Fruit fly (Drosophila melanogaster) whole organism, prepupa: ENCODE results near the gene CG12065.

ENCODE experiments used
- Blimp-1 ChIP-seq: fragments of 200-800 bp; sonication (Bioruptor generic); optimal IDR thresholded peaks from 3 replicates; lab custom pipeline; 2017; ENCODE audit warnings: missing biosample characterization, missing genetic modification characterization, mild to moderate bottlenecking, moderate library complexity, missing genetic modification reagents
- CG10631 ChIP-seq: fragments of 200-800 bp; sonication (Bioruptor generic); optimal IDR thresholded peaks from 2 replicates; lab custom pipeline; 2016; ENCODE audit warnings: missing biosample characterization, missing genetic modification characterization
- CG10669 ChIP-seq: fragments of 200-800 bp; sonication (Bioruptor generic); optimal IDR thresholded peaks from 3 replicates; lab custom pipeline; 2018; ENCODE audit warnings: missing biosample characterization, mild to moderate bottlenecking, missing genetic modification characterization, moderate library complexity
- CG11294 ChIP-seq: fragments of 200-800 bp; sonication (Bioruptor generic); IDR thresholded peaks from 2 replicates; pipeline ENCODE4 v1.3.6; 2022; ENCODE audit warnings: missing biosample characterization, missing genetic modification characterization
- CG11762 ChIP-seq: fragments of 200-800 bp; sonication (Bioruptor generic); optimal IDR thresholded peaks from 3 replicates; lab custom pipeline; 2016; ENCODE audit warnings: missing biosample characterization, missing genetic modification characterization; ENCODE audit not compliant: insufficient read depth
- CG11902 ChIP-seq: fragments of 200-800 bp; sonication (Bioruptor generic); optimal IDR thresholded peaks from 3 replicates; lab custom pipeline; 2016; ENCODE audit warnings: missing biosample characterization, missing genetic modification characterization
- CG15336 ChIP-seq: fragments of 200-800 bp; sonication (Bioruptor generic); IDR thresholded peaks from 2 replicates; pipeline ENCODE4 v1.3.6; 2022; ENCODE audit warnings: missing biosample characterization, missing genetic modification characterization
- CG1621 ChIP-seq: fragments of 200-800 bp; sonication (Bioruptor generic); optimal IDR thresholded peaks from 3 replicates; lab custom pipeline; 2018; ENCODE audit warnings: missing biosample characterization, mild to moderate bottlenecking, missing genetic modification characterization
- CG3032 ChIP-seq: fragments of 200-800 bp; optimal IDR thresholded peaks from 2 replicates; lab custom pipeline; 2019; ENCODE audit warnings: missing biosample characterization, mild to moderate bottlenecking, missing genetic modification characterization, moderate library complexity
- CG31627 ChIP-seq: fragments of 200-800 bp; sonication (Bioruptor generic); optimal IDR thresholded peaks from 3 replicates; lab custom pipeline; 2016; ENCODE audit warnings: missing biosample characterization, missing genetic modification characterization
- CG32006 ChIP-seq: fragments of 200-800 bp; sonication (Bioruptor generic); optimal IDR thresholded peaks from 3 replicates; lab custom pipeline; 2017; ENCODE audit warnings: missing biosample characterization, mild to moderate bottlenecking, missing genetic modification characterization
- CG3919 ChIP-seq: fragments of 200-800 bp; sonication (Bioruptor generic); optimal IDR thresholded peaks from 3 replicates; lab custom pipeline; 2016; ENCODE audit warnings: missing biosample characterization, missing genetic modification characterization
- CG4318 ChIP-seq: fragments of 200-800 bp; sonication (Bioruptor generic); optimal IDR thresholded peaks from 3 replicates; lab custom pipeline; 2017; ENCODE audit warnings: missing biosample characterization, mild to moderate bottlenecking, missing genetic modification characterization
- CG6163 ChIP-seq: fragments of 200-800 bp; sonication (Bioruptor generic); IDR thresholded peaks from 3 replicates; pipeline ENCODE4 v1.3.6; 2022; ENCODE audit warnings: missing biosample characterization, missing genetic modification characterization
- CG6276 ChIP-seq: fragments of 200-800 bp; sonication (Bioruptor generic); optimal IDR thresholded peaks from 2 replicates; lab custom pipeline; 2017; ENCODE audit warnings: missing biosample characterization, mild to moderate bottlenecking, missing genetic modification characterization
- CG6792 ChIP-seq: fragments of 200-800 bp; sonication (Bioruptor generic); optimal IDR thresholded peaks from 3 replicates; lab custom pipeline; 2016; ENCODE audit warnings: missing biosample characterization, missing genetic modification characterization
- CG6808 ChIP-seq: fragments of 200-800 bp; sonication (Bioruptor generic); optimal IDR thresholded peaks from 3 replicates; lab custom pipeline; 2017; ENCODE audit warnings: missing biosample characterization, missing genetic modification characterization, mild to moderate bottlenecking, moderate library complexity, missing genetic modification reagents
- CG6854 ChIP-seq: fragments of 200-800 bp; sonication (Bioruptor generic); optimal IDR thresholded peaks from 2 replicates; lab custom pipeline; 2017; ENCODE audit warnings: missing biosample characterization, mild to moderate bottlenecking, missing genetic modification characterization
- CG7368 ChIP-seq: fragments of 200-800 bp; sonication (Bioruptor generic); optimal IDR thresholded peaks from 3 replicates; lab custom pipeline; 2016; ENCODE audit warnings: missing biosample characterization, missing genetic modification characterization
- CG8119 ChIP-seq: fragments of 200-800 bp; sonication (Bioruptor generic); IDR thresholded peaks from 3 replicates; pipeline ENCODE4 v1.3.6; 2022; ENCODE audit warnings: missing biosample characterization, missing genetic modification characterization
- CG8319 ChIP-seq: fragments of 200-800 bp; sonication (Bioruptor generic); optimal IDR thresholded peaks from 3 replicates; lab custom pipeline; 2016; ENCODE audit warnings: missing biosample characterization, missing genetic modification characterization
- CG8632 ChIP-seq: fragments of 200-800 bp; sonication (Bioruptor generic); optimal IDR thresholded peaks from 3 replicates; lab custom pipeline; 2016; ENCODE audit warnings: missing biosample characterization, missing genetic modification characterization
- CG9139 ChIP-seq: fragments of 200-800 bp; sonication (Bioruptor generic); optimal IDR thresholded peaks from 3 replicates; lab custom pipeline; 2017; ENCODE audit warnings: missing biosample characterization, mild to moderate bottlenecking, missing genetic modification characterization
- Eip75B ChIP-seq: fragments of 200-800 bp; sonication (Bioruptor generic); optimal IDR thresholded peaks from 3 replicates; lab custom pipeline; 2016; ENCODE audit warnings: missing biosample characterization, missing genetic modification characterization
- Eip93F ChIP-seq: fragments of 200-800 bp; sonication (Bioruptor generic); optimal IDR thresholded peaks from 2 replicates; lab custom pipeline; 2016; ENCODE audit warnings: missing biosample characterization, mild to moderate bottlenecking, missing genetic modification characterization
- Ets21C ChIP-seq: fragments of 200-800 bp; sonication (Bioruptor generic); optimal IDR thresholded peaks from 3 replicates; lab custom pipeline; 2016; ENCODE audit warnings: missing biosample characterization, missing genetic modification characterization
- Ets96B ChIP-seq: fragments of 200-800 bp; optimal IDR thresholded peaks from 2 replicates; lab custom pipeline; 2019; ENCODE audit warnings: missing biosample characterization, mild to moderate bottlenecking, missing genetic modification characterization, moderate library complexity
- Gug ChIP-seq: fragments of 200-800 bp; sonication (Bioruptor generic); IDR thresholded peaks from 2 replicates; pipeline ENCODE4 v1.3.6; 2022; ENCODE audit warnings: missing biosample characterization, missing genetic modification characterization
- Hr38 ChIP-seq: sonication (Bioruptor generic); optimal IDR thresholded peaks from 2 replicates; lab custom pipeline; 2016; ENCODE audit warnings: missing biosample characterization, missing genetic modification characterization
- Hr39 ChIP-seq: fragments of 200-800 bp; sonication (Bioruptor generic); optimal IDR thresholded peaks from 2 replicates; lab custom pipeline; 2016; ENCODE audit warnings: missing biosample characterization, missing genetic modification characterization
- Lpt ChIP-seq: fragments of 200-800 bp; sonication (Bioruptor generic); optimal IDR thresholded peaks from 3 replicates; lab custom pipeline; 2016; ENCODE audit warnings: missing biosample characterization, missing genetic modification characterization
- Met ChIP-seq: fragments of 200-800 bp; sonication (Bioruptor generic); optimal IDR thresholded peaks from 3 replicates; lab custom pipeline; 2016; ENCODE audit warnings: missing biosample characterization, missing genetic modification characterization
- OdsH ChIP-seq: fragments of 200-800 bp; sonication (Bioruptor generic); optimal IDR thresholded peaks from 3 replicates; lab custom pipeline; 2016; ENCODE audit warnings: missing biosample characterization, missing genetic modification characterization
- Smox ChIP-seq: fragments of 200-800 bp; sonication (Bioruptor generic); optimal IDR thresholded peaks from 3 replicates; lab custom pipeline; 2016; ENCODE audit warnings: missing biosample characterization, missing genetic modification characterization
- Sox102F ChIP-seq: fragments of 200-800 bp; sonication (Bioruptor generic); optimal IDR thresholded peaks from 2 replicates; lab custom pipeline; 2016; ENCODE audit warnings: missing biosample characterization, mild to moderate bottlenecking, missing genetic modification characterization
- Sox15 ChIP-seq: fragments of 200-800 bp; sonication (Bioruptor generic); optimal IDR thresholded peaks from 3 replicates; lab custom pipeline; 2016; ENCODE audit warnings: missing biosample characterization, missing genetic modification characterization
- achi ChIP-seq: fragments of 200-800 bp; sonication (Bioruptor generic); optimal IDR thresholded peaks from 3 replicates; lab custom pipeline; 2016; ENCODE audit warnings: missing biosample characterization, missing genetic modification characterization
- acj6 ChIP-seq: fragments of 200-800 bp; sonication (Bioruptor generic); optimal IDR thresholded peaks from 3 replicates; lab custom pipeline; 2016; ENCODE audit warnings: missing biosample characterization, missing genetic modification characterization
- cyc ChIP-seq: fragments of 200-800 bp; sonication (Bioruptor generic); optimal IDR thresholded peaks from 3 replicates; lab custom pipeline; 2016; ENCODE audit warnings: missing biosample characterization, missing genetic modification characterization
- dac ChIP-seq: fragments of 200-800 bp; sonication (Bioruptor generic); optimal IDR thresholded peaks from 2 replicates; lab custom pipeline; 2017; ENCODE audit warnings: missing biosample characterization, mild to moderate bottlenecking, missing genetic modification characterization
- dsx ChIP-seq: fragments of 200-800 bp; optimal IDR thresholded peaks from 3 replicates; lab custom pipeline; 2019; ENCODE audit warnings: missing biosample characterization, mild to moderate bottlenecking, missing genetic modification characterization, moderate library complexity; ENCODE audit not compliant: poor library complexity, severe bottlenecking
- eg ChIP-seq: fragments of 200-800 bp; sonication (Bioruptor generic); IDR thresholded peaks from 3 replicates; pipeline ENCODE4 v1.3.6; 2022; ENCODE audit warnings: missing biosample characterization, missing genetic modification characterization
- fd59A ChIP-seq: fragments of 200-800 bp; sonication (Bioruptor generic); optimal IDR thresholded peaks from 2 replicates; lab custom pipeline; 2017; ENCODE audit warnings: missing biosample characterization, mild to moderate bottlenecking, missing genetic modification characterization, missing genetic modification reagents
- fd85E ChIP-seq: fragments of 200-800 bp; sonication (Bioruptor generic); optimal IDR thresholded peaks from 3 replicates; lab custom pipeline; 2016; ENCODE audit warnings: missing biosample characterization, missing genetic modification characterization
- fkh ChIP-seq: fragments of 200-800 bp; sonication (Bioruptor generic); optimal IDR thresholded peaks from 3 replicates; lab custom pipeline; 2017; ENCODE audit warnings: missing biosample characterization, mild to moderate bottlenecking, missing genetic modification characterization, moderate library complexity
- lz ChIP-seq: fragments of 200-800 bp; sonication (Bioruptor generic); optimal IDR thresholded peaks from 3 replicates; lab custom pipeline; 2016; ENCODE audit warnings: missing biosample characterization, missing genetic modification characterization
- net ChIP-seq: fragments of 200-800 bp; sonication (Bioruptor generic); optimal IDR thresholded peaks from 3 replicates; lab custom pipeline; 2016; ENCODE audit warnings: missing biosample characterization, missing genetic modification characterization
- spab ChIP-seq: fragments of 200-800 bp; sonication (Bioruptor generic); optimal IDR thresholded peaks from 2 replicates; lab custom pipeline; 2017; ENCODE audit warnings: missing biosample characterization, mild to moderate bottlenecking, missing genetic modification characterization, missing genetic modification reagents
- svp ChIP-seq: fragments of 200-800 bp; sonication (Bioruptor generic); peaks from one replicate; lab custom pipeline; 2016; ENCODE audit warnings: missing biosample characterization, missing genetic modification characterization
- topi ChIP-seq: fragments of 200-800 bp; sonication (Bioruptor generic); optimal IDR thresholded peaks from 3 replicates; lab custom pipeline; 2016; ENCODE audit warnings: missing biosample characterization, missing genetic modification characterization
- vri ChIP-seq: fragments of 200-800 bp; sonication (Bioruptor generic); optimal IDR thresholded peaks from 3 replicates; lab custom pipeline; 2016; ENCODE audit warnings: missing biosample characterization, mild to moderate bottlenecking, missing genetic modification characterization

CG12065 gene

dm6 chrX:8573744-8574484 is at the start of gene CG12065:
Gene CG12065 (plus strand): TSS chrX:8574306.
- TF ChIP-seq CG9139 (GFP tag; lab: Kevin White, UChicago), result no peak
- no peak for TF ChIP-seq Lpt (GFP tag; lab: Kevin White, UChicago)
- TF ChIP-seq acj6 (GFP tag; lab: Kevin White, UChicago), result peak; percentile 44
- peak; percentile 18 for TF ChIP-seq CG32006
- TF ChIP-seq CG3032 (tag; lab: Kevin White, UChicago), result no peak
- TF ChIP-seq spab (GFP tag; lab: Kevin White, UChicago), result no peak
- no peak for TF ChIP-seq Blimp-1 (GFP tag; lab: Kevin White, UChicago)
- no peak for TF ChIP-seq vri
- TF ChIP-seq CG8632 (GFP tag; lab: Kevin White, UChicago), result peak; percentile 21
- TF ChIP-seq CG6163 (GFP tag; lab: Robert Waterston, UW), result peak; percentile 23; the same call in 2 of the 3 replicates
- peak; percentile 27; the same call in 1 of the 2 replicates for TF ChIP-seq Gug (GFP tag; lab: Robert Waterston, UW)
- no peak for TF ChIP-seq CG8319 (GFP tag; lab: Kevin White, UChicago)
- TF ChIP-seq fkh (GFP tag; lab: Kevin White, UChicago), result peak; percentile 68
- no peak for TF ChIP-seq lz (GFP tag; lab: Kevin White, UChicago)
- TF ChIP-seq Ets96B (tag; lab: Kevin White, UChicago), result no peak
- peak; percentile 25 for TF ChIP-seq Smox (GFP tag; lab: Kevin White, UChicago)
- TF ChIP-seq CG3919 (GFP tag; lab: Kevin White, UChicago), result no peak
- no peak for TF ChIP-seq net
- TF ChIP-seq CG15336 (GFP tag; lab: Robert Waterston, UW), result peak; percentile 10; the same call in 1 of the 2 replicates
- no peak for TF ChIP-seq cyc (GFP tag; lab: Kevin White, UChicago)
- TF ChIP-seq Eip75B (GFP tag; lab: Kevin White, UChicago), result peak; percentile 22
- TF ChIP-seq CG6276, result no peak
- no peak for TF ChIP-seq Eip93F (GFP tag; lab: Kevin White, UChicago)
- TF ChIP-seq achi, result peak; percentile 42
- no peak for TF ChIP-seq CG11762 (GFP tag; lab: Kevin White, UChicago)
- TF ChIP-seq CG7368, result no peak
- no peak for TF ChIP-seq CG1621 (tag; lab: Kevin White, UChicago)
- TF ChIP-seq CG6792 (GFP tag; lab: Kevin White, UChicago), result peak; percentile 16
- TF ChIP-seq Hr39 (GFP tag; lab: Kevin White, UChicago), result peak; percentile 24
- peak; percentile 74 for TF ChIP-seq svp
- TF ChIP-seq CG4318 (GFP tag; lab: Kevin White, UChicago), result no peak
- peak; percentile 30 for TF ChIP-seq OdsH (GFP tag; lab: Kevin White, UChicago)
- peak; percentile 26; the same call in 1 of the 3 replicates for TF ChIP-seq CG8119 (GFP tag; lab: Robert Waterston, UW)
- peak; percentile 15 for TF ChIP-seq Sox102F (GFP tag; lab: Kevin White, UChicago)
- peak; percentile 42 for TF ChIP-seq Met (GFP tag; lab: Kevin White, UChicago)
- TF ChIP-seq Ets21C (GFP tag; lab: Kevin White, UChicago), result no peak
- TF ChIP-seq topi, result no peak
- TF ChIP-seq dsx (GFP tag; lab: Kevin White, UChicago), result no peak
- peak; percentile 19 for TF ChIP-seq CG6854 (GFP tag; lab: Kevin White, UChicago)
- TF ChIP-seq fd59A, result no peak
- no peak; the same call in 2 of the 3 replicates for TF ChIP-seq eg (GFP tag; lab: Robert Waterston, UW)
- TF ChIP-seq CG6808 (GFP tag; lab: Kevin White, UChicago), result no peak
- TF ChIP-seq fd85E, result no peak
- peak; percentile 15 for TF ChIP-seq CG31627
- TF ChIP-seq dac (GFP tag; lab: Kevin White, UChicago), result no peak
- TF ChIP-seq CG11294 (GFP tag; lab: Robert Waterston, UW), result no peak
- no peak for TF ChIP-seq CG10669 (GFP tag; lab: Kevin White, UChicago)
- no peak for TF ChIP-seq CG11902
- TF ChIP-seq Hr38 (GFP tag; lab: Kevin White, UChicago), result no peak
- TF ChIP-seq Sox15 (GFP tag; lab: Kevin White, UChicago), result no peak
- no peak for TF ChIP-seq CG10631 (GFP tag; lab: Kevin White, UChicago)
